Worm (Caenorhabditis elegans) whole organism, L3 larva: ENCODE results near the gene bath-45.

Source experiments
- R02D3.7 ChIP-seq: fragments of 150-350 bp; optimal IDR thresholded peaks from 2 replicates; lab custom pipeline; 2014; ENCODE audit warnings: missing biosample characterization, missing genetic modification characterization
- ama-1 ChIP-seq: fragments of 150-350 bp; optimal IDR thresholded peaks from 2 replicates; lab custom pipeline; 2018
- ceh-9 ChIP-seq: sonication (generic microtip); optimal IDR thresholded peaks from 2 replicates; lab custom pipeline; 2018; ENCODE audit warnings: missing biosample characterization, missing genetic modification characterization
- egl-27 ChIP-seq: sonication (generic microtip); optimal IDR thresholded peaks from 4 replicates; lab custom pipeline; 2017; ENCODE audit warnings: missing biosample characterization, missing genetic modification reagents, missing genetic modification characterization
- elt-2 ChIP-seq: sonication (generic microtip); optimal IDR thresholded peaks from 2 replicates; lab custom pipeline; 2016; ENCODE audit warnings: missing genetic modification reagents, mild to moderate bottlenecking, missing genetic modification characterization, missing compliant biosample characterization
- nfya-1 ChIP-seq: sonication (generic microtip); optimal IDR thresholded peaks from 2 replicates; lab custom pipeline; 2017; ENCODE audit warnings: missing genetic modification characterization, mild to moderate bottlenecking, missing compliant biosample characterization, antibody characterized with exemption, moderate library complexity; ENCODE audit not compliant: insufficient read depth
- nhr-237 ChIP-seq: fragments of 150-350 bp; optimal IDR thresholded peaks from 2 replicates; lab custom pipeline; 2014; ENCODE audit warnings: missing biosample characterization, missing genetic modification characterization
- pqm-1 ChIP-seq: fragments of 150-350 bp; optimal IDR thresholded peaks from 2 replicates; lab custom pipeline; 2017; ENCODE audit warnings: missing biosample characterization, missing genetic modification characterization, inconsistent platforms
- snpc-4 ChIP-seq: fragments of 150-350 bp; optimal IDR thresholded peaks from 2 replicates; lab custom pipeline; 2014; ENCODE audit warnings: missing biosample characterization, missing genetic modification characterization
- unc-62 ChIP-seq: fragments of 150-350 bp; sonication (generic microtip); optimal IDR thresholded peaks from 4 replicates; lab custom pipeline; 2014; ENCODE audit warnings: missing biosample characterization, missing genetic modification reagents, missing genetic modification characterization
- zag-1 ChIP-seq: fragments of 150-350 bp; optimal IDR thresholded peaks from 2 replicates; lab custom pipeline; 2014; ENCODE audit warnings: missing biosample characterization, missing genetic modification characterization

DNA sequence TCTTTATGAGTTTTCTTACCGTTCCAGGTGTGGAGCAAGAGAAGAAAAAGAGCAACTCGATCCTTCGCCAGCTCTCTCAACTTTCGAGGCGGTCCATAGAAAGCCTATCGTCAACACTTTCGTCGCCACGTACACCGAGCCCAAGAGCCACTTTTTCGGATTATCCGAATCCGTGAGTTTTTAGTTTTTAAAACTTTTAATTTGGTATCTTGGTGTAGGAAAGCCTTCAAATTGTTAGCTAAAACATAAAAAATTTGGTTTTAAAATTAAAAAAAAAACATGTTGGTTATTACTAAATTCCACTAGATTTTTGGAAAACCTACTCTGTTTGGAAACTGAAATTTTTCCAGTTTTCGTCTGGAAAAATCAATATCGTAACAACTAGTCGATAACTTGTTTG lies 49.1 kb upstream of the bath-45 start:
- no peak for TF ChIP-seq snpc-4 (tag; lab: Kevin White, UChicago)
- no peak for TF ChIP-seq nhr-237 (tag; lab: Kevin White, UChicago)
- no peak for TF ChIP-seq ceh-9
- no peak for TF ChIP-seq elt-2 (tag; lab: Kevin White, UChicago)
- TF ChIP-seq egl-27 (tag; lab: Kevin White, UChicago), result no peak
- TF ChIP-seq nfya-1, result no peak
- no peak for TF ChIP-seq unc-62 (GFP tag; lab: Kevin White, UChicago)
- TF ChIP-seq pqm-1 (tag; lab: Kevin White, UChicago), result no peak
- no peak for TF ChIP-seq R02D3.7 (tag; lab: Kevin White, UChicago)
- no peak for TF ChIP-seq zag-1 (tag; lab: Kevin White, UChicago)
- no peak for TF ChIP-seq ama-1 (lab: Kevin White, UChicago)
